Worm (Caenorhabditis elegans) whole organism, late embryonic: Measurements from ENCODE around the gene Y38F1A.2.

Experiments
- ceh-6 ChIP-seq: fragments of 200-800 bp; sonication (Bioruptor generic); optimal IDR thresholded peaks from 2 replicates; lab custom pipeline; 2018; ENCODE audit warnings: mild to moderate bottlenecking, missing genetic modification characterization, missing compliant biosample characterization
- madf-2 ChIP-seq: sonication (generic microtip); optimal IDR thresholded peaks from 2 replicates; lab custom pipeline; 2017; ENCODE audit warnings: missing genetic modification characterization, missing compliant biosample characterization

DNA sequence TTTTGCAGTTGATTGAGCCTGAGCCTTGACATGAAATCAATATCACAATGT lies 10.6 kb downstream of the Y38F1A.2 start, which contains the start of gene ptr-18:
- TF ChIP-seq ceh-6 (GFP tag; lab: Kevin White, UChicago): no peak
- TF ChIP-seq madf-2 (tag; lab: Kevin White, UChicago): no peak
